Worm (Caenorhabditis elegans) whole organism, L2 larva: ENCODE measurements around the gene F11D5.6.

Source experiments
- nhr-23 ChIP-seq: fragments of 150-350 bp; optimal IDR thresholded peaks from 2 replicates; lab custom pipeline; 2014; ENCODE audit warnings: missing biosample characterization, missing genetic modification reagents, missing genetic modification characterization
- nhr-237 ChIP-seq: fragments of 150-350 bp; optimal IDR thresholded peaks from 2 replicates; lab custom pipeline; 2014; ENCODE audit warnings: missing biosample characterization, missing genetic modification characterization
- nhr-25 ChIP-seq: fragments of 150-350 bp; sonication (generic microtip); optimal IDR thresholded peaks from 3 replicates; lab custom pipeline; 2014; ENCODE audit warnings: missing biosample characterization, missing genetic modification characterization
- sma-9 ChIP-seq, 2 experiments: fragments of 150-350 bp in 1 of 2; sonication (generic microtip) in 1 of 2; optimal IDR thresholded peaks; 2 replicates each; lab custom pipeline; 2014 to 2016; ENCODE audit warnings: missing genetic modification characterization in 2 of 2, mild to moderate bottlenecking in 1 of 2, missing biosample characterization in 1 of 2, missing compliant biosample characterization in 1 of 2, missing genetic modification reagents in 1 of 2, moderate library complexity in 1 of 2

DNA sequence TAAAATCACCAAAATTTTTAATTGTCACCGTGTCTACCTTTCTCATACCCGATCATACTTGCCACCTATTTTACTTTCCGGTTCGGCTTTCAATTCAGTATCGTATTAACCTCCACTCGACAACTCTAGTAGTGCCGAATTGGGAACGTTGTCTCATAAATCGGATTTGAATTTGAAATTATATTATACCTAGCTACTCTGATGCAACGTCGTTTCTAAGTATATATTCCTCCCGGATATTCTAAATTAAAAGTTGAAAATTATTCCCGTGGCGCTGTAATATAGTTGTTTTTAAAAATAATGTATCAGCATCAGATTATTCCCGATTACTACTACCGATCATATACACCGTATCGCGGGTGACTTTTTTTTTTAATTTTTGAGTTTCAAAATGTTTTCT lies 42.6 kb upstream of the F11D5.6 start, which contains the start of gene ZK563.2:
- TF ChIP-seq sma-9 (GFP tag; optimal IDR thresholded peaks at IDR 0.05; lab: Kevin White, UChicago), result no peak
- no peak for TF ChIP-seq sma-9 (tag; optimal IDR thresholded peaks at IDR 0.05; lab: Kevin White, UChicago)
- no peak for TF ChIP-seq nhr-23
- TF ChIP-seq nhr-237 (tag; lab: Kevin White, UChicago), result no peak
- no peak for TF ChIP-seq nhr-25
